Fruit fly (Drosophila melanogaster): Measurements from ENCODE around the gene CG8840.

- TF ChIP-seq CTCF (optimal IDR thresholded peaks at IDR 0.05) (no peak), CG8478 (optimal IDR thresholded peaks at IDR 0.05) (no peak)
Measured at dm6 chr2L:3452286-3452685, 41.9 kb downstream of the CG8840 start, which contains the start of gene CG12795.

All from S2 (cell line).